Worm (Caenorhabditis elegans): ENCODE measurements around the gene T03D8.6.

ce11 chrV:20815842-20816241 is 4.3 kb downstream of the T03D8.6 start, which contains the start of gene sshk-1:
- TF ChIP-seq ztf-11 (tag; optimal IDR thresholded peaks at IDR 0.05) (no peak), blmp-1 (tag; optimal IDR thresholded peaks at IDR 0.05; ENCODE audit: insufficient read depth) (no peak), nhr-129 (tag; optimal IDR thresholded peaks at IDR 0.05) (no peak), ZK546.5 (tag; optimal IDR thresholded peaks at IDR 0.05) (no peak), nhr-10 (tag; optimal IDR thresholded peaks at IDR 0.05) (no peak), lsy-2 (tag; optimal IDR thresholded peaks at IDR 0.05) (no peak)
